Fruit fly (Drosophila melanogaster) whole organism, wandering third instar larva: ENCODE data around the gene CG16998.
A peak's percentile ranks its signal among the peaks of the same experiment; 100 is the strongest.

ENCODE experiments used
- Abd-B ChIP-seq: fragments of >200 bp; optimal IDR thresholded peaks from 2 replicates; lab custom pipeline; 2017; ENCODE audit warnings: missing biosample characterization, missing genetic modification characterization
- Dfd ChIP-seq: fragments of >200 bp; optimal IDR thresholded peaks from 2 replicates; lab custom pipeline; 2017; ENCODE audit warnings: missing biosample characterization, missing genetic modification characterization
- OdsH ChIP-seq: fragments of 200-800 bp; sonication (Bioruptor generic); optimal IDR thresholded peaks from 2 replicates; lab custom pipeline; 2016; ENCODE audit warnings: missing biosample characterization, mild to moderate bottlenecking, missing genetic modification characterization
- dsf ChIP-seq: sonication (Bioruptor generic); optimal IDR thresholded peaks from 2 replicates; lab custom pipeline; 2016; ENCODE audit warnings: missing biosample characterization, missing genetic modification characterization, borderline replicate concordance
- h ChIP-seq: fragments of 200-800 bp; sonication (Bioruptor generic); optimal IDR thresholded peaks from 3 replicates; lab custom pipeline; 2016; ENCODE audit warnings: missing biosample characterization, mild to moderate bottlenecking, missing genetic modification characterization
- sage ChIP-seq: fragments of 200-800 bp; sonication (Bioruptor generic); optimal IDR thresholded peaks from 2 replicates; lab custom pipeline; 2016; ENCODE audit warnings: missing biosample characterization, mild to moderate bottlenecking, missing genetic modification characterization
- tai ChIP-seq: sonication (Bioruptor generic); optimal IDR thresholded peaks from 2 replicates; lab custom pipeline; 2016; ENCODE audit warnings: missing biosample characterization, missing genetic modification characterization

- TF ChIP-seq tai (GFP tag; lab: Kevin White, UChicago), result no peak
- TF ChIP-seq Dfd, result no peak
- no peak for TF ChIP-seq Abd-B (GFP tag; lab: Kevin White, UChicago)
- no peak for TF ChIP-seq h (GFP tag; lab: Kevin White, UChicago)
- peak; percentile 14 for TF ChIP-seq OdsH (GFP tag; lab: Kevin White, UChicago)
- TF ChIP-seq sage (GFP tag; lab: Kevin White, UChicago), result no peak
- no peak for TF ChIP-seq dsf (GFP tag; lab: Kevin White, UChicago)
These were observed 28.9 kb downstream of the CG16998 start, which contains the start of gene CG7546 for dm6 chr3L:7510414-7511384.
